Worm (Caenorhabditis elegans) whole organism, dauer: ENCODE results near the gene tba-4.
"Not testable (repeated sequence)": the region's sequence is repeated elsewhere in the genome, so short reads cannot be mapped to it uniquely, and the experiment has no call there.

ENCODE experiments used
- unc-62 ChIP-seq: sonication (generic microtip); optimal IDR thresholded peaks from 2 replicates; lab custom pipeline; 2017; ENCODE audit warnings: missing biosample characterization, missing genetic modification reagents, missing genetic modification characterization

tba-4 gene

ce11 chrII:10918293-10918756, at the start of gene tba-4:
TSS of gene tba-4 (plus strand) at chrII:10918706.
- no peak for TF ChIP-seq unc-62 (GFP tag; lab: Kevin White, UChicago)

ce11 chrII:10870698-10871097, 47.8 kb upstream of the tba-4 start:
- TF ChIP-seq unc-62 (GFP tag; lab: Kevin White, UChicago), result no peak

ce11 chrII:10872541-10872940, 46.0 kb upstream of the tba-4 start, which contains the start of the genes cyn-4 and copz-1:
TSS of gene cyn-4 (minus strand) at chrII:10872611.
TSS of gene copz-1 (plus strand) at chrII:10872879.
- TF ChIP-seq unc-62 (GFP tag; lab: Kevin White, UChicago), result no peak

ce11 chrII:10873631-10874030, 44.9 kb upstream of the tba-4 start, which contains the start of gene orc-2:
TSS of gene orc-2 (plus strand) at chrII:10873931.
- no peak for TF ChIP-seq unc-62 (GFP tag; lab: Kevin White, UChicago)

- TF ChIP-seq unc-62 (GFP tag; lab: Kevin White, UChicago), result no peak
These were observed 37.9 kb upstream of the tba-4 start, which contains the start of gene lurp-1 for ce11 chrII:10880625-10881024. TSS of gene lurp-1 (plus strand) at chrII:10880925.

ce11 chrII:10884396-10884795, 34.1 kb upstream of the tba-4 start, which contains the start of gene egg-3:
TSS of gene egg-3 (minus strand) at chrII:10884441.
- TF ChIP-seq unc-62 (GFP tag; lab: Kevin White, UChicago), result no peak

- TF ChIP-seq unc-62 (GFP tag; lab: Kevin White, UChicago), result no peak
These were observed 33.3 kb upstream of the tba-4 start for ce11 chrII:10885250-10885649.

ce11 chrII:10885868-10886514, 32.5 kb upstream of the tba-4 start, which contains the start of gene F44F4.3:
TSS of gene F44F4.3 (minus strand) at chrII:10885918.
- TF ChIP-seq unc-62 (GFP tag; lab: Kevin White, UChicago), result no peak

ce11 chrII:10887097-10887496, 31.4 kb upstream of the tba-4 start:
- TF ChIP-seq unc-62 (GFP tag; lab: Kevin White, UChicago), result no peak

ce11 chrII:10888979-10889378, 29.5 kb upstream of the tba-4 start, which contains the start of gene ptr-8:
TSS of gene ptr-8 (plus strand) at chrII:10889279.
- no peak for TF ChIP-seq unc-62 (GFP tag; lab: Kevin White, UChicago)

ce11 chrII:10894996-10895395, 23.5 kb upstream of the tba-4 start, which contains the start of gene sra-10:
TSS of gene sra-10 (minus strand) at chrII:10895096.
- no peak for TF ChIP-seq unc-62 (GFP tag; lab: Kevin White, UChicago)

ce11 chrII:10895959-10896358, 22.5 kb upstream of the tba-4 start:
- TF ChIP-seq unc-62 (GFP tag; lab: Kevin White, UChicago), result no peak

ce11 chrII:10898998-10899397, 19.5 kb upstream of the tba-4 start:
- TF ChIP-seq unc-62 (GFP tag; lab: Kevin White, UChicago), result no peak

ce11 chrII:10902104-10902503, 16.4 kb upstream of the tba-4 start, which contains the start of gene gly-1:
TSS of gene gly-1 (minus strand) at chrII:10902204.
- TF ChIP-seq unc-62 (GFP tag; lab: Kevin White, UChicago), result no peak

ce11 chrII:10904379-10904778, 14.1 kb upstream of the tba-4 start, which contains the start of gene sra-12:
TSS of gene sra-12 (minus strand) at chrII:10904479.
- not testable (repeated sequence) for TF ChIP-seq unc-62 (GFP tag; lab: Kevin White, UChicago)

- TF ChIP-seq unc-62 (GFP tag; lab: Kevin White, UChicago), result no peak
These were observed 8.3 kb upstream of the tba-4 start, which contains the start of gene sra-11 for ce11 chrII:10910219-10910618. TSS of gene sra-11 (minus strand) at chrII:10910319.
